Worm (Caenorhabditis elegans) whole organism, mixed stage, embryonic: ENCODE results near the gene vab-7.

ENCODE experiments used
- ceh-43 ChIP-seq: fragments of 200-800 bp; sonication (Bioruptor generic); optimal IDR thresholded peaks from 2 replicates; lab custom pipeline; 2018; ENCODE audit warnings: mild to moderate bottlenecking, missing genetic modification characterization, moderate library complexity, missing compliant biosample characterization
- nhr-28 ChIP-seq: fragments of 150-350 bp; optimal IDR thresholded peaks from 2 replicates; lab custom pipeline; 2014; ENCODE audit warnings: missing biosample characterization, missing genetic modification characterization

DNA sequence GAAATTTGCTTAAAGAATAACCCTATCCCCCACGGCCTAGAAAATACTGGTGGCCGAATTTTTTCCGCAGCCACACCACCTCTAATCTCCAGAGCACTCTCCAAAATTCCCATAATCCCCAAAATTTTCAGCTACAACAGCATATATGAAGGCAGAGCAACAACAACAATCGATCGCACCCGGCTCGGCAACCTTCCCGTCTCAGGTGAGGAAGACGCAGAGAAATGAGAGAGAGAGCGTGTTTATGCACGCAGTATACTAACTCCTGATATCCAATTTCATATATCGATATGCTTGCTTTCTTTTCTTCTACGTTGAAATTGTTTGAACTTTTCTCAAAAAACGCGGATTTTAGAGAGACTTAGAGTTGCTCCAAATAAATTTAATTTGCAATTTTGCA lies 13.8 kb upstream of the vab-7 start:
- TF ChIP-seq ceh-43 (no peak), nhr-28 (tag; lab: Kevin White, UChicago) (no peak)
